Fruit fly (Drosophila melanogaster) whole organism, embryonic: ENCODE results near the gene Slob.

Source experiments
- ATbp ChIP-seq: fragments of 200-800 bp; sonication (Bioruptor generic); optimal IDR thresholded peaks from 2 replicates; lab custom pipeline; 2017; ENCODE audit warnings: missing biosample characterization, mild to moderate bottlenecking, missing genetic modification characterization, missing genetic modification reagents
- Atf6 ChIP-seq: fragments of 200-800 bp; sonication (Bioruptor generic); IDR thresholded peaks from 2 replicates; pipeline ENCODE4 v1.3.6; 2022; ENCODE audit warnings: missing biosample characterization, missing genetic modification characterization
- Awh ChIP-seq: fragments of 200-800 bp; sonication (Bioruptor generic); IDR thresholded peaks from 2 replicates; pipeline ENCODE4, ENCODE4 v1.3.6; 2022; ENCODE audit warnings: missing biosample characterization, missing genetic modification characterization
- Blimp-1 ChIP-seq: fragments of 200-800 bp; sonication (Bioruptor generic); optimal IDR thresholded peaks from 3 replicates; lab custom pipeline; 2018; ENCODE audit warnings: missing biosample characterization, missing genetic modification characterization, mild to moderate bottlenecking, moderate library complexity, missing genetic modification reagents
- CG11456 ChIP-seq: fragments of 200-800 bp; sonication (Bioruptor generic); IDR thresholded peaks from 3 replicates; pipeline ENCODE4 v1.3.6; 2022; ENCODE audit warnings: missing biosample characterization, missing genetic modification characterization
- CG11504 ChIP-seq: fragments of 200-800 bp; sonication (Bioruptor generic); optimal IDR thresholded peaks from 3 replicates; lab custom pipeline; 2019; ENCODE audit warnings: missing biosample characterization, mild to moderate bottlenecking, missing genetic modification characterization, moderate library complexity
- CG12659 ChIP-seq: fragments of 200-800 bp; sonication (Bioruptor generic); optimal IDR thresholded peaks from 3 replicates; lab custom pipeline; 2017; ENCODE audit warnings: mild to moderate bottlenecking, missing biosample characterization, missing genetic modification reagents, missing genetic modification characterization
- CG1647 ChIP-seq: fragments of 200-800 bp; sonication (Bioruptor generic); optimal IDR thresholded peaks from 3 replicates; lab custom pipeline; 2016; ENCODE audit warnings: missing biosample characterization, missing genetic modification characterization
- CG16863 ChIP-seq: fragments of 200-800 bp; sonication (Bioruptor generic); optimal IDR thresholded peaks from 3 replicates; lab custom pipeline; 2016; ENCODE audit warnings: missing biosample characterization, missing genetic modification characterization
- CG2120 ChIP-seq: fragments of 200-800 bp; sonication (Bioruptor generic); optimal IDR thresholded peaks from 3 replicates; lab custom pipeline; 2016; ENCODE audit warnings: missing biosample characterization, missing genetic modification characterization
- CG2889 ChIP-seq: fragments of 200-800 bp; sonication (Bioruptor generic); IDR thresholded peaks from 3 replicates; pipeline ENCODE4 v1.3.6; 2022; ENCODE audit warnings: missing biosample characterization, missing genetic modification characterization
- CG31441 ChIP-seq: fragments of 200-800 bp; sonication (Bioruptor generic); IDR thresholded peaks from 2 replicates; pipeline ENCODE4 v1.3.6; 2022; ENCODE audit warnings: missing biosample characterization, missing genetic modification characterization
- CG8478 ChIP-seq: fragments of >200 bp; optimal IDR thresholded peaks from 2 replicates; lab custom pipeline; 2018
- CHES-1-like ChIP-seq: fragments of 200-800 bp; sonication (Bioruptor generic); optimal IDR thresholded peaks from 2 replicates; lab custom pipeline; 2016; ENCODE audit warnings: missing biosample characterization, missing genetic modification characterization
- D19A ChIP-seq: fragments of 200-800 bp; optimal IDR thresholded peaks from 3 replicates; lab custom pipeline; 2019; ENCODE audit warnings: missing biosample characterization, mild to moderate bottlenecking, missing genetic modification characterization, moderate library complexity
- E2f1 ChIP-seq: fragments of 200-800 bp; sonication (Bioruptor generic); IDR thresholded peaks from 2 replicates; pipeline ENCODE4 v1.3.6; 2022; ENCODE audit warnings: missing biosample characterization, missing genetic modification characterization
- Ets65A ChIP-seq: fragments of 200-800 bp; sonication (Bioruptor generic); peaks from one replicate; lab custom pipeline; 2016; ENCODE audit warnings: missing biosample characterization, missing genetic modification characterization
- Hr78 ChIP-seq, 2 experiments: fragments of 200-800 bp in 1 of 2; fragments of >200 bp in 1 of 2; sonication (Bioruptor generic) in 1 of 2; optimal IDR thresholded peaks; 2 replicates each; lab custom pipeline; 2017 to 2019; ENCODE audit warnings: missing biosample characterization in 2 of 2, missing genetic modification characterization in 2 of 2, mild to moderate bottlenecking in 1 of 2, moderate library complexity in 1 of 2
- Med ChIP-seq: fragments of 200-800 bp; sonication (Bioruptor generic); peaks from one replicate; lab custom pipeline; 2016; ENCODE audit warnings: missing biosample characterization, missing genetic modification characterization, mild to moderate bottlenecking, inconsistent platforms, moderate library complexity
- Meics ChIP-seq: fragments of 200-800 bp; sonication (Bioruptor generic); optimal IDR thresholded peaks from 2 replicates; lab custom pipeline; 2017; ENCODE audit warnings: missing biosample characterization, mild to moderate bottlenecking, missing genetic modification characterization
- NfI ChIP-seq: fragments of 200-800 bp; sonication (Bioruptor generic); optimal IDR thresholded peaks from 3 replicates; lab custom pipeline; 2018; ENCODE audit warnings: missing biosample characterization, mild to moderate bottlenecking, missing genetic modification characterization, moderate library complexity
- Pdp1 ChIP-seq, 2 experiments: fragments of 200-800 bp; sonication (Bioruptor generic); optimal IDR thresholded peaks; 3 replicates each; lab custom pipeline; 2016; ENCODE audit warnings: missing biosample characterization in 2 of 2, missing genetic modification characterization in 2 of 2, mild to moderate bottlenecking in 1 of 2, moderate library complexity in 1 of 2
- Rfx ChIP-seq: fragments of 200-800 bp; sonication (Bioruptor generic); IDR thresholded peaks from 2 replicates; pipeline ENCODE4 v1.3.6; 2022; ENCODE audit warnings: missing biosample characterization, missing genetic modification characterization
- Sox102F ChIP-seq: fragments of 200-800 bp; sonication (Bioruptor generic); optimal IDR thresholded peaks from 2 replicates; lab custom pipeline; 2018; ENCODE audit warnings: missing biosample characterization, mild to moderate bottlenecking, missing genetic modification characterization, moderate library complexity
- ara ChIP-seq: fragments of 200-800 bp; sonication (Bioruptor generic); IDR thresholded peaks from 2 replicates; pipeline ENCODE4 v1.3.6; 2022; ENCODE audit warnings: missing biosample characterization, missing genetic modification characterization
- bsh ChIP-seq, 2 experiments: fragments of 200-800 bp; sonication (Bioruptor generic); optimal IDR thresholded peaks; 2 replicates each; lab custom pipeline; 2017 to 2018; ENCODE audit warnings: mild to moderate bottlenecking in 2 of 2, missing biosample characterization in 2 of 2, missing genetic modification characterization in 2 of 2, moderate library complexity in 1 of 2
- chinmo ChIP-seq: fragments of 200-800 bp; sonication (Bioruptor generic); IDR thresholded peaks from 4 replicates; pipeline ENCODE4 v1.3.6; 2022; ENCODE audit warnings: missing biosample characterization, missing genetic modification characterization; ENCODE audit not compliant: partially characterized antibody
- ci ChIP-seq: fragments of 200-800 bp; sonication (Bioruptor generic); IDR thresholded peaks from 3 replicates; pipeline ENCODE4 v1.3.6; 2022; ENCODE audit warnings: missing biosample characterization, missing genetic modification characterization
- da ChIP-seq: fragments of 200-800 bp; sonication (Bioruptor generic); optimal IDR thresholded peaks from 2 replicates; lab custom pipeline; 2016; ENCODE audit warnings: missing biosample characterization, missing genetic modification characterization
- dpn ChIP-seq, 2 experiments: fragments of 200-800 bp; sonication (Bioruptor generic); optimal IDR thresholded peaks; 3 replicates each; lab custom pipeline; 2016; ENCODE audit warnings: missing biosample characterization in 2 of 2, missing genetic modification characterization in 2 of 2
- hkb ChIP-seq, 2 experiments: fragments of 200-800 bp in 1 of 2; fragments of >200 bp in 1 of 2; sonication (Bioruptor generic) in 1 of 2; IDR thresholded peaks in 1 of 2; optimal IDR thresholded peaks in 1 of 2; 2 replicates each; pipeline versions ENCODE4 v1.3.6 to Lab custom; 2017 to 2022; ENCODE audit warnings: missing biosample characterization in 1 of 2, missing genetic modification characterization in 1 of 2
- prd ChIP-seq, 3 experiments: fragments of >200 bp in 2 of 3; fragments of 200-800 bp in 1 of 3; sonication (Bioruptor generic) in 1 of 3; optimal IDR thresholded peaks in 2 of 3; IDR thresholded peaks in 1 of 3; 2 replicates in 2 of 3; 3 replicates in 1 of 3; pipeline versions ENCODE4 v1.3.6 to Lab custom; 2017 to 2022; ENCODE audit warnings: missing biosample characterization in 1 of 3, missing genetic modification characterization in 1 of 3
- sima ChIP-seq: fragments of 200-800 bp; sonication (Bioruptor generic); optimal IDR thresholded peaks from 2 replicates; lab custom pipeline; 2016; ENCODE audit warnings: missing biosample characterization, missing genetic modification characterization
- sisA ChIP-seq: fragments of 200-800 bp; sonication (Bioruptor generic); IDR thresholded peaks from 2 replicates; pipeline ENCODE4 v1.3.6; 2022; ENCODE audit warnings: missing biosample characterization, missing genetic modification characterization
- ssp ChIP-seq: fragments of 200-800 bp; sonication (Bioruptor generic); IDR thresholded peaks from 2 replicates; pipeline ENCODE4 v1.3.6; 2022; ENCODE audit warnings: missing biosample characterization, missing genetic modification characterization
- ttk ChIP-seq: fragments of 200-800 bp; sonication (Bioruptor generic); IDR thresholded peaks from 2 replicates; pipeline ENCODE4 v2.1.2; 2022; ENCODE audit warnings: missing biosample characterization, missing genetic modification characterization
- vvl ChIP-seq: fragments of 200-800 bp; sonication (Bioruptor generic); IDR thresholded peaks from 2 replicates; pipeline ENCODE4 v1.3.6; 2022; ENCODE audit warnings: missing biosample characterization, missing genetic modification characterization

Slob gene

DNA sequence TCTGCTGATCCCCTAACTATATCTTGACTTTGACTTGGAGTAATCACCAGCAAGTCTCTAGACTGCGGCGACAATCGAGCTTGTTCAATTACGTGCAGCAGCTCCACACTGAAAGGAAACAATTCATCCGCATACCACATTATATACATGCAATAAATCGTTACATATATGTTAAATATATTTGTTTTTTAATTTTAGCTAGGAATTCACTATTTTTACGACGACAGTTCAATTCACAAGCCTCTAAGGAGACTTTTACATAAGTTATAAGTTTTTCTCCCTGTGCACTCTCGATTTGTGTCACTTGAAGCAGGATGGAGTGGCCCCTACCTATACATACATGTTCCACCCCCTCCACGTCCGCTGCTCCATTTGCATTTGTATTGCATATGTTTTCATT is 76.2 kb downstream of the Slob start (continued):
- TF ChIP-seq CHES-1-like (GFP tag; lab: Kevin White, UChicago) (no peak), ttk (no peak)

DNA sequence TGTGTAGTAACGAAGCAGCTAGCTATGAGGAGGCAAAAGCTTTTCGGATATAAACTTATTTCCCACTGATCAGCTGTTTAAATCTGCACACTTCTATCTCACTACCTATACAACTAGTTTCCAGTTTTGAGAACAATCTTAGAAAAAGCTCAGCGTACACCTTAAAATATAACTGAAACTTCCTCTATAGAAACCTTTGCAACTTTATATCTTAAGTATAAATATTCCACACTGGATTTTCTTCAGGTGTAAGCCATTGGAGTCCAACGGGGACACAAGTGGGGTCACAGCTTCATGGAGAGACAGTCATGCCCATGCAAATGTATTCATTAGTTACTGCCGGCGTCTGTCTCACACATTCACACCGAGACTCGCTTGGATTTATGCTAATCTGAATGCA is 76.6 kb downstream of the Slob start:
- TF ChIP-seq CG2889 (GFP tag; lab: Robert Waterston, UW) (no peak), Rfx (GFP tag; lab: Robert Waterston, UW) (peak; percentile 44; the same call in 1 of the 2 replicates), Atf6 (GFP tag; lab: Robert Waterston, UW) (no peak), da (GFP tag; lab: Kevin White, UChicago) (no peak), Sox102F (GFP tag; lab: Kevin White, UChicago) (peak; percentile 24), CG11456 (GFP tag; lab: Robert Waterston, UW) (peak; percentile 40; the same call in 1 of the 3 replicates), CG1647 (GFP tag; lab: Kevin White, UChicago) (no peak), Med (GFP tag; lab: Kevin White, UChicago) (peak; percentile 35), vvl (GFP tag; lab: Robert Waterston, UW) (peak; percentile 74; the same call in 1 of the 2 replicates), Awh (GFP tag; lab: Robert Waterston, UW) (0 out of 2 replicates have a peak, but pooled peaks have one; percentile 6), E2f1 (GFP tag; lab: Robert Waterston, UW) (no peak), Meics (peak; percentile 26), sima (GFP tag; lab: Kevin White, UChicago) (no peak), NfI (peak; percentile 2), Hr78 (GFP tag; optimal IDR thresholded peaks at IDR 0.05; lab: Kevin White, UChicago) (peak in 1 of 2 experiments; percentile 30), CG2120 (GFP tag; lab: Kevin White, UChicago) (no peak), dpn (GFP tag; optimal IDR thresholded peaks at IDR 0.05; lab: Kevin White, UChicago) (no peak), CG11504 (tag; lab: Kevin White, UChicago) (no peak), chinmo (GFP tag; lab: Robert Waterston, UW) (0 out of 4 replicates have a peak, but pooled peaks have one; percentile 28), ATbp (GFP tag; lab: Kevin White, UChicago) (no peak)

DNA sequence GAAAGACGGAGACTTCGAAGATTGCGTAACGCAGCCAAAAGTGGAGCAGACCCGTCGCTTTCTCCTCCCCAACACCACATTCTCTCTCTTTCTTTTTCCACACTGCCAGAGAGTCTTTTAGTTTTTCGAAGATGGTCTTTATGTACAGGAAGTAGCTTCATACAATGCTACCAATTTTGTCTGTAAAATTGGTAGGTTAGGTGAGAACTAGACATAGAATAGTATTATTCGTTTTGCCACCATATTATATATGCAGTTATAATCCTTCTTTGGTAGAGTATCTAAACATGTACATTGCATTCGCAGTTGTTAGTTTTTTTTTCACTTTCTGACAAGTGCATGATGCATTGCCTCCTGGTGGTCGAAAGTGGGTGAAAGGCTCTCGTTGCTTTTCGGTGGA is 77.4 kb downstream of the Slob start:
- peak; percentile 14 for TF ChIP-seq Sox102F (GFP tag; lab: Kevin White, UChicago)
- peak; percentile 34 for TF ChIP-seq Blimp-1 (GFP tag; lab: Kevin White, UChicago)
- TF ChIP-seq Pdp1 (GFP tag; optimal IDR thresholded peaks at IDR 0.05; lab: Kevin White, UChicago): peak in 1 of 2 experiments; percentile 60
- TF ChIP-seq hkb (optimal IDR thresholded peaks at IDR 0.05; lab: Kevin White, UChicago): peak; percentile 9
- no peak for TF ChIP-seq hkb (GFP tag; IDR thresholded peaks at IDR 0.05; lab: Robert Waterston, UW)
- peak; percentile 28 for TF ChIP-seq CG11504 (tag; lab: Kevin White, UChicago)
- TF ChIP-seq CG12659 (GFP tag; lab: Kevin White, UChicago): no peak
- peak; percentile 11 for TF ChIP-seq Ets65A (GFP tag; lab: Kevin White, UChicago)
- TF ChIP-seq CG8478 (lab: Kevin White, UChicago): no peak
- TF ChIP-seq sisA: peak; percentile 27; the same call in 1 of the 2 replicates
- no peak for TF ChIP-seq CG16863 (GFP tag; lab: Kevin White, UChicago)
- TF ChIP-seq ci (GFP tag; lab: Robert Waterston, UW): peak; percentile 25; the same call in 1 of the 3 replicates
- TF ChIP-seq Med (GFP tag; lab: Kevin White, UChicago): peak; percentile 13
- TF ChIP-seq CG11456 (GFP tag; lab: Robert Waterston, UW): no peak
- no peak for TF ChIP-seq prd (optimal IDR thresholded peaks at IDR 0.05; lab: Kevin White, UChicago)
- TF ChIP-seq prd (GFP tag; IDR thresholded peaks at IDR 0.05; lab: Robert Waterston, UW): 0 out of 3 replicates have a peak, but pooled peaks have one; percentile 25
- TF ChIP-seq bsh (GFP tag; optimal IDR thresholded peaks at IDR 0.05; lab: Kevin White, UChicago): peak in 1 of 2 experiments; percentile 20
- no peak for TF ChIP-seq ssp (GFP tag; lab: Robert Waterston, UW)
- no peak for TF ChIP-seq CG31441
- TF ChIP-seq ara (GFP tag; lab: Robert Waterston, UW): no peak
- TF ChIP-seq D19A (tag; lab: Kevin White, UChicago): peak; percentile 87
